Worm (Caenorhabditis elegans): ENCODE measurements around the gene Y39G8B.13.

Gene Y39G8B.13

DNA sequence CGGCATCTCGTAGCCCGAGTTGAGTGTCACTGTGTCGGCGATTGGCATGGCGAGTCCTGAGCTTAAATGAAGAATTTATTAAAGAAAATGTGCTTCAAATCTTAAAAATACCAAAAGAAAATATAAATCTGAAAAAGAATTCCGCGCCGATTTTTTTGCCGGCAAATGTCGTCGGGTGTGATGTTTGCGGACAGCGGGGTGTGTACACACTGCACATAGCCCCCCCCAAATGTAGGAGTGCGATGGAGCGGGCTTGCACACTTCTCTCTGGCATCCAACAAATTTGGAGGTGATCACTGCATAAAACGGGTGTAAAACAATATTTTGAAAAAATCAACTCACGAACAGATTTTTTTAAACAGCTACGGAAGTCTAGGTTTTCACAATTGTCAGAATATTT, 6.7 kb downstream of the Y39G8B.13 start, which contains the start of gene Y39G8B.2 (continued):
- TF ChIP-seq F26F4.8 (GFP tag; conservative IDR thresholded peaks at IDR 0.05) (no peak), ceh-44 (GFP tag; IDR thresholded peaks at IDR 0.05) (no peak), T20F7.1 (GFP tag; optimal IDR thresholded peaks at IDR 0.05) (no peak), F37D6.2 (tag; optimal IDR thresholded peaks at IDR 0.05) (no peak), lin-38 (GFP tag; IDR thresholded peaks at IDR 0.05) (no peak), hlh-30 (tag; optimal IDR thresholded peaks at IDR 0.05; ENCODE audit: insufficient read depth) (peak; percentile 72), snpc-4 (tag; optimal IDR thresholded peaks at IDR 0.05) (no peak), mdt-29 (GFP tag; IDR thresholded peaks at IDR 0.05) (no peak), F49E8.2 (tag; optimal IDR thresholded peaks at IDR 0.05; ENCODE audit: borderline replicate concordance) (no peak), madf-9 (GFP tag; conservative IDR thresholded peaks at IDR 0.05) (peak; percentile 57; the same call in 1 of the 2 replicates), dmd-6 (GFP tag; IDR thresholded peaks at IDR 0.05) (peak; percentile 72), ZK546.5 (tag; optimal IDR thresholded peaks at IDR 0.05) (no peak), Y105C5A.15 (GFP tag; IDR thresholded peaks at IDR 0.05) (no peak), nhr-25 (tag; optimal IDR thresholded peaks at IDR 0.05; ENCODE audit: borderline replicate concordance, insufficient read depth) (peak; percentile 66), aha-1 (tag) (peak; percentile 98), mdl-1 (tag; optimal IDR thresholded peaks at IDR 0.05) (peak in 1 of 2 experiments; percentile 54), lin-15B (tag; optimal IDR thresholded peaks at IDR 0.05) (peak; percentile 75), jun-1 (tag; optimal IDR thresholded peaks at IDR 0.05) (peak; percentile 66), lir-3 (tag; optimal IDR thresholded peaks at IDR 0.05) (no peak), hlh-11 (tag; optimal IDR thresholded peaks at IDR 0.05) (peak; percentile 81), spr-3 (GFP tag; optimal IDR thresholded peaks at IDR 0.05) (no peak), ceh-82 (tag; optimal IDR thresholded peaks at IDR 0.05) (no peak), zip-11 (GFP tag; IDR thresholded peaks at IDR 0.05) (no peak), unc-62 (GFP tag; optimal IDR thresholded peaks at IDR 0.05 in 1 of 2) (peak in 1 of 2 experiments; percentile 97), unc-62 (tag; optimal IDR thresholded peaks at IDR 0.05) (no peak), rbr-2 (tag; optimal IDR thresholded peaks at IDR 0.05) (peak; percentile 88), mes-2 (tag; optimal IDR thresholded peaks at IDR 0.05; ENCODE audit: poor library complexity, severe bottlenecking) (peak; percentile 90), dpl-1 (GFP tag; optimal IDR thresholded peaks at IDR 0.05) (peak; percentile 85), mxl-2 (GFP tag; conservative IDR thresholded peaks at IDR 0.05) (no peak)

DNA sequence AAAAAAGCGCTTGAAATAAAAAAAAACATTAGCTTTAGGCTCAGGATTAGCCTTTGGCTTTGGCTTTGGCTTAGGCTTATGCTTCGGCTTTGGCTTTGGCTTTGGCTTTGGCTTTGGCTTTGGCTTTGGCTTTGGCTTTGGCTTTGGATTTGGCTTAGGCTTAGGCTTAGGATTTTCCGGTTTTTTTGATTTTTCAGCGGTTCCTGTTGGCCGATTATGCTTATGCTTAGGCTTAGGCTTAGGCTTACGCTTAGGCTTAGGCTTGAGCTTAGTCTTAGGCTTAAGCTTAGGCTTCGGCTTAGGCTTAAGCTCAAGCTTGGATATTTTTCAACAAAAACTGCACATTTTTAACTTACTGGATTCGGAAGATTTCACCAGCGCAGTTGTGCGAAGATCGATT, 8.7 kb downstream of the Y39G8B.13 start:
- TF ChIP-seq nhr-42 (GFP tag; IDR thresholded peaks at IDR 0.05) (0 out of 2 replicates have a peak, but pooled peaks have one; percentile 19), tra-1 (GFP tag; IDR thresholded peaks at IDR 0.05) (0 out of 2 replicates have a peak, but pooled peaks have one; percentile 4), F44E2.7 (GFP tag; IDR thresholded peaks at IDR 0.05) (no peak)

- TF ChIP-seq ama-1 (optimal IDR thresholded peaks at IDR 0.05) (no peak), ces-1 (GFP tag; optimal IDR thresholded peaks at IDR 0.05) (no peak), mxl-2 (GFP tag; conservative IDR thresholded peaks at IDR 0.05) (no peak), ceh-32 (tag; optimal IDR thresholded peaks at IDR 0.05; ENCODE audit: poor library complexity) (no peak), php-3 (GFP tag; IDR thresholded peaks at IDR 0.05) (no peak), lin-15B (tag; optimal IDR thresholded peaks at IDR 0.05) (no peak), pha-4 (GFP tag; IDR thresholded peaks at IDR 0.05) (no peak), pha-4 (tag; optimal IDR thresholded peaks at IDR 0.05) (no peak), mdt-29 (GFP tag; IDR thresholded peaks at IDR 0.05) (no peak), Y5F2A.4 (GFP tag; optimal IDR thresholded peaks at IDR 0.05) (no peak), arid-1 (GFP tag; conservative IDR thresholded peaks at IDR 0.05) (no peak), sdz-12 (GFP tag; optimal IDR thresholded peaks at IDR 0.05) (no peak), nhr-41 (GFP tag; IDR thresholded peaks at IDR 0.05) (no peak), nhr-11 (tag; optimal IDR thresholded peaks at IDR 0.05) (no peak), zfp-2 (tag; optimal IDR thresholded peaks at IDR 0.05) (no peak), ZK546.5 (tag; optimal IDR thresholded peaks at IDR 0.05) (no peak), nhr-111 (GFP tag; optimal IDR thresholded peaks at IDR 0.05) (no peak), dmd-6 (GFP tag; IDR thresholded peaks at IDR 0.05) (0 out of 2 replicates have a peak, but pooled peaks have one; percentile 19), D1046.2 (GFP tag; IDR thresholded peaks at IDR 0.05) (no peak), egl-43 (GFP tag; IDR thresholded peaks at IDR 0.05) (no peak), lsy-2 (tag; optimal IDR thresholded peaks at IDR 0.05) (peak in 1 of 2 experiments; percentile 40), ceh-82 (tag; optimal IDR thresholded peaks at IDR 0.05) (no peak), nhr-28 (tag; optimal IDR thresholded peaks at IDR 0.05) (peak; percentile 51)
Observed at ce11 chrII:13973514-13973913, 9.3 kb downstream of the Y39G8B.13 start, which contains the start of gene Y39G8B.1. Gene Y39G8B.1, minus strand, starts transcription at chrII:13973812.
